Fruit fly (Drosophila melanogaster) whole organism, embryonic: ENCODE data around the gene moody.
A peak's percentile ranks its signal among the peaks of the same experiment; 100 is the strongest.

ENCODE experiments used
- Abd-B ChIP-seq: fragments of 200-800 bp; sonication (Bioruptor generic); optimal IDR thresholded peaks from 2 replicates; lab custom pipeline; 2018; ENCODE audit warnings: missing biosample characterization, mild to moderate bottlenecking, missing genetic modification characterization, moderate library complexity
- Bgb ChIP-seq: fragments of 200-800 bp; sonication (Bioruptor generic); IDR thresholded peaks from 2 replicates; pipeline ENCODE4 v1.3.6; 2022; ENCODE audit warnings: missing biosample characterization, missing genetic modification characterization; ENCODE audit not compliant: partially characterized antibody
- CG11398 ChIP-seq: fragments of 200-800 bp; sonication (Bioruptor generic); optimal IDR thresholded peaks from 2 replicates; lab custom pipeline; 2016; ENCODE audit warnings: missing biosample characterization, missing genetic modification characterization
- CG11504 ChIP-seq: fragments of 200-800 bp; sonication (Bioruptor generic); optimal IDR thresholded peaks from 3 replicates; lab custom pipeline; 2019; ENCODE audit warnings: missing biosample characterization, mild to moderate bottlenecking, missing genetic modification characterization, moderate library complexity
- CG12219 ChIP-seq: fragments of 200-800 bp; sonication (Bioruptor generic); optimal IDR thresholded peaks from 3 replicates; lab custom pipeline; 2018; ENCODE audit warnings: missing biosample characterization, mild to moderate bottlenecking, missing genetic modification characterization
- CG12391 ChIP-seq: fragments of 200-800 bp; sonication (Bioruptor generic); optimal IDR thresholded peaks from 3 replicates; lab custom pipeline; 2018; ENCODE audit warnings: missing biosample characterization, mild to moderate bottlenecking, missing genetic modification characterization, moderate library complexity
- CG15269 ChIP-seq: fragments of 200-800 bp; sonication (Bioruptor generic); optimal IDR thresholded peaks from 2 replicates; lab custom pipeline; 2018; ENCODE audit warnings: missing biosample characterization, mild to moderate bottlenecking, missing genetic modification characterization, moderate library complexity
- CG15479 ChIP-seq: fragments of 200-800 bp; sonication (Bioruptor generic); optimal IDR thresholded peaks from 3 replicates; lab custom pipeline; 2019; ENCODE audit warnings: missing biosample characterization, mild to moderate bottlenecking, missing genetic modification characterization, moderate library complexity
- CG1602 ChIP-seq: fragments of 200-800 bp; sonication (Bioruptor generic); optimal IDR thresholded peaks from 3 replicates; lab custom pipeline; 2016; ENCODE audit warnings: missing biosample characterization, missing genetic modification characterization
- CG2712 ChIP-seq: fragments of 200-800 bp; optimal IDR thresholded peaks from 3 replicates; lab custom pipeline; 2019; ENCODE audit warnings: missing biosample characterization, mild to moderate bottlenecking, missing genetic modification characterization, moderate library complexity
- CG3065 ChIP-seq: fragments of 200-800 bp; sonication (Bioruptor generic); optimal IDR thresholded peaks from 2 replicates; lab custom pipeline; 2016; ENCODE audit warnings: missing biosample characterization, missing genetic modification characterization
- CG31224 ChIP-seq: fragments of 200-800 bp; sonication (Bioruptor generic); IDR thresholded peaks from 2 replicates; pipeline ENCODE4 v1.3.6; 2022; ENCODE audit warnings: missing biosample characterization, missing genetic modification characterization
- CG4617 ChIP-seq: fragments of 200-800 bp; sonication (Bioruptor generic); optimal IDR thresholded peaks from 3 replicates; lab custom pipeline; 2016; ENCODE audit warnings: missing biosample characterization, missing genetic modification characterization, borderline replicate concordance
- CG6272 ChIP-seq: fragments of 200-800 bp; sonication (Bioruptor generic); IDR thresholded peaks from 2 replicates; pipeline ENCODE4 v1.3.6; 2022; ENCODE audit warnings: missing biosample characterization, missing genetic modification characterization
- CG9437 ChIP-seq: fragments of 200-800 bp; sonication (Bioruptor generic); optimal IDR thresholded peaks from 2 replicates; lab custom pipeline; 2018; ENCODE audit warnings: missing biosample characterization, mild to moderate bottlenecking, missing genetic modification characterization
- D19A ChIP-seq: fragments of 200-800 bp; optimal IDR thresholded peaks from 3 replicates; lab custom pipeline; 2019; ENCODE audit warnings: missing biosample characterization, mild to moderate bottlenecking, missing genetic modification characterization, moderate library complexity
- Dad ChIP-seq: fragments of 200-800 bp; sonication (Bioruptor generic); optimal IDR thresholded peaks from 3 replicates; lab custom pipeline; 2016; ENCODE audit warnings: missing biosample characterization, missing genetic modification characterization
- Dip3 ChIP-seq: fragments of 200-800 bp; sonication (Bioruptor generic); optimal IDR thresholded peaks from 3 replicates; lab custom pipeline; 2016; ENCODE audit warnings: missing biosample characterization, missing genetic modification characterization
- Drgx ChIP-seq: fragments of 200-800 bp; sonication (Bioruptor generic); IDR thresholded peaks from 2 replicates; pipeline ENCODE4 v1.3.6; 2022; ENCODE audit warnings: missing biosample characterization, missing genetic modification characterization
- E2f2 ChIP-seq: fragments of 200-800 bp; sonication (Bioruptor generic); IDR thresholded peaks from 2 replicates; pipeline ENCODE4 v1.3.6; 2022; ENCODE audit warnings: missing biosample characterization, missing genetic modification characterization
- Fer3 ChIP-seq: fragments of 200-800 bp; sonication (Bioruptor generic); optimal IDR thresholded peaks from 2 replicates; lab custom pipeline; 2018; ENCODE audit warnings: missing biosample characterization, mild to moderate bottlenecking, missing genetic modification characterization, moderate library complexity
- Hr78 ChIP-seq, 2 experiments: fragments of 200-800 bp in 1 of 2; fragments of >200 bp in 1 of 2; sonication (Bioruptor generic) in 1 of 2; optimal IDR thresholded peaks; 2 replicates each; lab custom pipeline; 2017 to 2019; ENCODE audit warnings: missing biosample characterization in 2 of 2, missing genetic modification characterization in 2 of 2, mild to moderate bottlenecking in 1 of 2, moderate library complexity in 1 of 2
- Jarid2 ChIP-seq: fragments of 200-800 bp; sonication (Bioruptor generic); optimal IDR thresholded peaks from 3 replicates; lab custom pipeline; 2017; ENCODE audit warnings: mild to moderate bottlenecking, missing biosample characterization, missing genetic modification reagents, missing genetic modification characterization
- MBD-R2 ChIP-seq: fragments of 200-800 bp; sonication (Bioruptor generic); IDR thresholded peaks from 2 replicates; pipeline ENCODE4 v1.3.6; 2022; ENCODE audit warnings: missing biosample characterization, missing genetic modification characterization
- Nf-YB ChIP-seq: fragments of 200-800 bp; sonication (Bioruptor generic); optimal IDR thresholded peaks from 3 replicates; lab custom pipeline; 2019; ENCODE audit warnings: missing biosample characterization, mild to moderate bottlenecking, missing genetic modification characterization, moderate library complexity
- Nf-YC ChIP-seq: fragments of 200-800 bp; optimal IDR thresholded peaks from 3 replicates; lab custom pipeline; 2019; ENCODE audit warnings: missing biosample characterization, mild to moderate bottlenecking, missing genetic modification characterization, moderate library complexity
- Poxn ChIP-seq: fragments of 200-800 bp; sonication (Bioruptor generic); IDR thresholded peaks from 2 replicates; pipeline ENCODE4 v1.3.6; 2022; ENCODE audit warnings: missing biosample characterization, missing genetic modification characterization
- Sry-β ChIP-seq: fragments of 200-800 bp; sonication (Bioruptor generic); optimal IDR thresholded peaks from 2 replicates; lab custom pipeline; 2018; ENCODE audit warnings: missing biosample characterization, mild to moderate bottlenecking, missing genetic modification characterization, moderate library complexity
- bab2 ChIP-seq: fragments of 200-800 bp; sonication (Bioruptor generic); optimal IDR thresholded peaks from 2 replicates; lab custom pipeline; 2016; ENCODE audit warnings: missing biosample characterization, missing genetic modification characterization
- cas ChIP-seq: fragments of 200-800 bp; sonication (Bioruptor generic); IDR thresholded peaks from 2 replicates; pipeline ENCODE4 v1.3.6; 2022; ENCODE audit warnings: missing biosample characterization, missing genetic modification characterization
- caup ChIP-seq: fragments of 200-800 bp; sonication (Bioruptor generic); optimal IDR thresholded peaks from 3 replicates; lab custom pipeline; 2017; ENCODE audit warnings: missing biosample characterization, mild to moderate bottlenecking, missing genetic modification characterization, moderate library complexity; ENCODE audit not compliant: severe bottlenecking
- dimm ChIP-seq: fragments of 200-800 bp; sonication (Bioruptor generic); IDR thresholded peaks from 2 replicates; pipeline ENCODE4 v1.3.6; 2022; ENCODE audit warnings: missing biosample characterization, missing genetic modification characterization
- fd96Cb ChIP-seq: fragments of 200-800 bp; sonication (Bioruptor generic); optimal IDR thresholded peaks from 2 replicates; lab custom pipeline; 2018; ENCODE audit warnings: missing biosample characterization, mild to moderate bottlenecking, missing genetic modification characterization, moderate library complexity
- grau ChIP-seq: fragments of 200-800 bp; optimal IDR thresholded peaks from 3 replicates; lab custom pipeline; 2019; ENCODE audit warnings: missing biosample characterization, mild to moderate bottlenecking, missing genetic modification characterization, moderate library complexity
- h ChIP-seq: fragments of >200 bp; optimal IDR thresholded peaks from 2 replicates; lab custom pipeline; 2017
- lab ChIP-seq: fragments of 200-800 bp; sonication (Bioruptor generic); optimal IDR thresholded peaks from 3 replicates; lab custom pipeline; 2017; ENCODE audit warnings: missing biosample characterization, missing genetic modification characterization, mild to moderate bottlenecking, moderate library complexity, missing genetic modification reagents
- mld ChIP-seq: fragments of 200-800 bp; sonication (Bioruptor generic); IDR thresholded peaks from 3 replicates; pipeline ENCODE4 v1.3.6; 2022; ENCODE audit warnings: missing biosample characterization, missing genetic modification characterization; ENCODE audit not compliant: partially characterized antibody
- nerfin-1 ChIP-seq: fragments of 200-800 bp; sonication (Bioruptor generic); optimal IDR thresholded peaks from 3 replicates; lab custom pipeline; 2019; ENCODE audit warnings: missing biosample characterization, mild to moderate bottlenecking, missing genetic modification characterization, moderate library complexity
- nerfin-2 ChIP-seq: fragments of 200-800 bp; sonication (Bioruptor generic); IDR thresholded peaks from 2 replicates; pipeline ENCODE4 v1.3.6; 2022; ENCODE audit warnings: missing biosample characterization, missing genetic modification characterization; ENCODE audit not compliant: partially characterized antibody
- org-1 ChIP-seq: fragments of 200-800 bp; sonication (Bioruptor generic); optimal IDR thresholded peaks from 2 replicates; lab custom pipeline; 2017; ENCODE audit warnings: missing biosample characterization, missing genetic modification characterization
- phol ChIP-seq: fragments of 200-800 bp; sonication (Bioruptor generic); optimal IDR thresholded peaks from 3 replicates; lab custom pipeline; 2018; ENCODE audit warnings: missing biosample characterization, mild to moderate bottlenecking, missing genetic modification characterization, moderate library complexity
- prd ChIP-seq, 3 experiments: fragments of >200 bp in 2 of 3; fragments of 200-800 bp in 1 of 3; sonication (Bioruptor generic) in 1 of 3; optimal IDR thresholded peaks in 2 of 3; IDR thresholded peaks in 1 of 3; 2 replicates in 2 of 3; 3 replicates in 1 of 3; pipeline versions ENCODE4 v1.3.6 to Lab custom; 2017 to 2022; ENCODE audit warnings: missing biosample characterization in 1 of 3, missing genetic modification characterization in 1 of 3
- pzg ChIP-seq: fragments of 200-800 bp; sonication (Bioruptor generic); optimal IDR thresholded peaks from 3 replicates; lab custom pipeline; 2018; ENCODE audit warnings: missing biosample characterization, mild to moderate bottlenecking, missing genetic modification characterization, moderate library complexity
- salm ChIP-seq: fragments of 200-800 bp; sonication (Bioruptor generic); optimal IDR thresholded peaks from 2 replicates; lab custom pipeline; 2018; ENCODE audit warnings: missing biosample characterization, mild to moderate bottlenecking, missing genetic modification characterization
- sens-2 ChIP-seq: fragments of 200-800 bp; sonication (Bioruptor generic); IDR thresholded peaks from 2 replicates; pipeline ENCODE4 v1.3.6; 2022; ENCODE audit warnings: missing biosample characterization, missing genetic modification characterization
- ttk ChIP-seq: fragments of 200-800 bp; sonication (Bioruptor generic); IDR thresholded peaks from 2 replicates; pipeline ENCODE4 v2.1.2; 2022; ENCODE audit warnings: missing biosample characterization, missing genetic modification characterization
- z ChIP-seq: fragments of 200-800 bp; sonication (Bioruptor generic); IDR thresholded peaks from 3 replicates; pipeline ENCODE4 v1.3.6; 2022; ENCODE audit warnings: missing biosample characterization, missing genetic modification characterization
- zen2 ChIP-seq: fragments of 200-800 bp; sonication (Bioruptor generic); IDR thresholded peaks from 3 replicates; pipeline ENCODE4 v1.3.6; 2022; ENCODE audit warnings: missing biosample characterization, missing genetic modification characterization; ENCODE audit not compliant: partially characterized antibody
- zfh2 ChIP-seq: fragments of 200-800 bp; sonication (Bioruptor generic); optimal IDR thresholded peaks from 2 replicates; lab custom pipeline; 2016; ENCODE audit warnings: missing biosample characterization, missing genetic modification characterization

The moody gene

DNA sequence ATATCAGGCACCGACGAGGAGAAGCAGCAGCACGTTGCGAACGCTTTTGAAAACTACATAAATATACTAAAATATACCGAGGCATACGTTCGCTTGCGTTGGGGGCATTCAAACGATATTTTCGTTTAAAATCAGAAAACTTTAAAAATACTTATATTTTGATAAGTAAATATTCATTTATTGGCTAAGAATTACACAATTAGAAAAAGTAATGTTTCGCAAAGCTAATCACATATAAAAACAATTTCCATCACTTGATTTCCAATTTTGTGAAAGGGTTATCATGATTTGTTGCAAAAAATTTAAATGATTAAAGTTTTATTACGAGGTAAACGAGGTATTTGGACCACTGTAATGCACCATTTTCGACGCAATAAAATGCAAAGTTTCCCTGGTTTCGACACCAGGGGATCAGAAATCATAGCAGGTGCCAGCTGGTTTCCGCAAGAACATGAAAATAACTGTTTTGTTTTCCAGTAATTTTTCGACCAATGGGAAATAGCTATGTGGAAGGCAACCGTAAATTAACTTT lies 26.0 kb upstream of the moody start, which contains the start of gene CG4045 (continued):
- no peak for TF ChIP-seq nerfin-1 (tag; lab: Kevin White, UChicago)
- no peak for TF ChIP-seq zfh2 (GFP tag; lab: Kevin White, UChicago)
- no peak for TF ChIP-seq CG1602
- TF ChIP-seq ttk (GFP tag; lab: Robert Waterston, UW), result no peak
- no peak for TF ChIP-seq CG15479 (GFP tag; lab: Kevin White, UChicago)
- TF ChIP-seq org-1 (GFP tag; lab: Kevin White, UChicago), result no peak
- TF ChIP-seq MBD-R2, result peak; percentile 64; the same call in 1 of the 2 replicates
- no peak for TF ChIP-seq Jarid2 (GFP tag; lab: Kevin White, UChicago)
- TF ChIP-seq CG11504 (tag; lab: Kevin White, UChicago), result peak; percentile 39
- TF ChIP-seq E2f2 (GFP tag; lab: Robert Waterston, UW), result peak; percentile 28; the same call in 1 of the 2 replicates
- no peak for TF ChIP-seq Drgx (GFP tag; lab: Robert Waterston, UW)
- TF ChIP-seq CG12391 (tag; lab: Kevin White, UChicago), result peak; percentile 15
- no peak for TF ChIP-seq CG3065
- peak; percentile 23 for TF ChIP-seq CG2712 (tag; lab: Kevin White, UChicago)
- TF ChIP-seq mld, result no peak
- no peak for TF ChIP-seq salm (tag; lab: Kevin White, UChicago)
- TF ChIP-seq dimm (GFP tag; lab: Robert Waterston, UW), result no peak
- peak; percentile 14 for TF ChIP-seq phol (tag; lab: Kevin White, UChicago)
- TF ChIP-seq CG12219 (GFP tag; lab: Kevin White, UChicago), result no peak
- TF ChIP-seq Sry-β (GFP tag; lab: Kevin White, UChicago), result peak; percentile 40
- no peak for TF ChIP-seq z (GFP tag; lab: Robert Waterston, UW)
- no peak for TF ChIP-seq Nf-YC (tag; lab: Kevin White, UChicago)
- no peak for TF ChIP-seq h (lab: Kevin White, UChicago)
- no peak for TF ChIP-seq sens-2
- no peak for TF ChIP-seq Hr78 (GFP tag; optimal IDR thresholded peaks at IDR 0.05; lab: Kevin White, UChicago)
- TF ChIP-seq grau (tag; lab: Kevin White, UChicago), result peak; percentile 28
- no peak for TF ChIP-seq CG11398 (GFP tag; lab: Kevin White, UChicago)
- no peak for TF ChIP-seq Poxn (GFP tag; lab: Robert Waterston, UW)
- no peak for TF ChIP-seq Dad (GFP tag; lab: Kevin White, UChicago)
- no peak for TF ChIP-seq Dip3 (GFP tag; lab: Kevin White, UChicago)
- TF ChIP-seq CG9437 (GFP tag; lab: Kevin White, UChicago), result no peak
- no peak for TF ChIP-seq Nf-YB (GFP tag; lab: Kevin White, UChicago)
- no peak for TF ChIP-seq Fer3
- TF ChIP-seq lab (GFP tag; lab: Kevin White, UChicago), result peak; percentile 1
- peak; percentile 20 for TF ChIP-seq pzg (GFP tag; lab: Kevin White, UChicago)
- TF ChIP-seq prd (optimal IDR thresholded peaks at IDR 0.05; lab: Kevin White, UChicago), result no peak
- no peak; the same call in 2 of the 3 replicates for TF ChIP-seq prd (GFP tag; IDR thresholded peaks at IDR 0.05; lab: Robert Waterston, UW)
- TF ChIP-seq CG6272 (GFP tag; lab: Robert Waterston, UW), result no peak
- TF ChIP-seq zen2 (GFP tag; lab: Robert Waterston, UW), result no peak
- TF ChIP-seq Abd-B (GFP tag; lab: Kevin White, UChicago), result no peak
- no peak for TF ChIP-seq caup (GFP tag; lab: Kevin White, UChicago)
- no peak for TF ChIP-seq CG4617 (GFP tag; lab: Kevin White, UChicago)
- peak; percentile 3 for TF ChIP-seq D19A (tag; lab: Kevin White, UChicago)
- no peak for TF ChIP-seq Bgb
- no peak for TF ChIP-seq fd96Cb (tag; lab: Kevin White, UChicago)
- TF ChIP-seq cas (GFP tag; lab: Robert Waterston, UW), result no peak
- no peak for TF ChIP-seq nerfin-2 (GFP tag; lab: Robert Waterston, UW)
- no peak for TF ChIP-seq bab2 (GFP tag; lab: Kevin White, UChicago)
- TF ChIP-seq CG15269, result peak; percentile 16
- TF ChIP-seq CG31224 (GFP tag; lab: Robert Waterston, UW), result no peak
